Fruit fly (Drosophila melanogaster): ENCODE data around the gene CG17196.

The CG17196 gene

dm6 chr3R:25754844-25755429 lies 21.1 kb downstream of the CG17196 start (continued):
- TF ChIP-seq Nf-YC (tag; optimal IDR thresholded peaks at IDR 0.05) = no peak
- TF ChIP-seq Doc2 (GFP tag; IDR thresholded peaks at IDR 0.05) = no peak
- TF ChIP-seq Xrp1 (GFP tag; IDR thresholded peaks at IDR 0.05) = peak; percentile 57
- no peak for TF ChIP-seq pfk (GFP tag; optimal IDR thresholded peaks at IDR 0.05)
- TF ChIP-seq CG7372 (GFP tag; IDR thresholded peaks at IDR 0.05) = 0 out of 2 replicates have a peak, but pooled peaks have one; percentile 18
- peak; percentile 34 for TF ChIP-seq CG9727 (GFP tag; optimal IDR thresholded peaks at IDR 0.05)
- 0 out of 3 replicates have a peak, but pooled peaks have one; percentile 51 for TF ChIP-seq gce (GFP tag; IDR thresholded peaks at IDR 0.05)
- no peak for TF ChIP-seq maf-S (GFP tag; optimal IDR thresholded peaks at IDR 0.05)
- peak; percentile 26 for TF ChIP-seq dmrt99B (tag; optimal IDR thresholded peaks at IDR 0.05)
- 0 out of 2 replicates have a peak, but pooled peaks have one; percentile 7 for TF ChIP-seq ttk (GFP tag; IDR thresholded peaks at IDR 0.05)
- peak; percentile 56 for TF ChIP-seq Rfx (GFP tag; IDR thresholded peaks at IDR 0.05)
- TF ChIP-seq ase (GFP tag; IDR thresholded peaks at IDR 0.05) = no peak
- TF ChIP-seq Dp (GFP tag; optimal IDR thresholded peaks at IDR 0.05) = no peak
- TF ChIP-seq lab (GFP tag; optimal IDR thresholded peaks at IDR 0.05) = no peak
- TF ChIP-seq TFAM (GFP tag; optimal IDR thresholded peaks at IDR 0.05) = no peak
- no peak for TF ChIP-seq CG9437 (GFP tag; optimal IDR thresholded peaks at IDR 0.05)
- peak; percentile 38; the same call in 1 of the 2 replicates for TF ChIP-seq vvl (GFP tag; IDR thresholded peaks at IDR 0.05)
- no peak for TF ChIP-seq gem (tag; optimal IDR thresholded peaks at IDR 0.05)
- TF ChIP-seq grau (tag; optimal IDR thresholded peaks at IDR 0.05) = no peak
- TF ChIP-seq scrt (GFP tag; optimal IDR thresholded peaks at IDR 0.05) = no peak
- no peak for TF ChIP-seq tin (GFP tag; optimal IDR thresholded peaks at IDR 0.05)
- TF ChIP-seq CG31441 (GFP tag; IDR thresholded peaks at IDR 0.05) = peak; percentile 63
- TF ChIP-seq Ets97D (GFP tag; optimal IDR thresholded peaks at IDR 0.05) = no peak
- TF ChIP-seq Rx (GFP tag; IDR thresholded peaks at IDR 0.05) = no peak
- no peak for TF ChIP-seq Hmr (GFP tag; optimal IDR thresholded peaks at IDR 0.05)
- no peak for TF ChIP-seq da (GFP tag; optimal IDR thresholded peaks at IDR 0.05)
- TF ChIP-seq Hr51 (GFP tag; optimal IDR thresholded peaks at IDR 0.05) = peak in 1 of 2 experiments; percentile 27
- no peak for TF ChIP-seq CG43689 (GFP tag; IDR thresholded peaks at IDR 0.05)
- 0 out of 2 replicates have a peak, but pooled peaks have one; percentile 15 for TF ChIP-seq CG31224 (GFP tag; IDR thresholded peaks at IDR 0.05)
- TF ChIP-seq CG12659 (GFP tag; optimal IDR thresholded peaks at IDR 0.05) = no peak
- peak; percentile 25 for TF ChIP-seq Sox102F (GFP tag; optimal IDR thresholded peaks at IDR 0.05)
- TF ChIP-seq trem (tag; optimal IDR thresholded peaks at IDR 0.05) = no peak
- TF ChIP-seq CG10274 (GFP tag; optimal IDR thresholded peaks at IDR 0.05) = no peak
- no peak for TF ChIP-seq toy (GFP tag; IDR thresholded peaks at IDR 0.05)
- no peak for TF ChIP-seq HmgZ (tag; optimal IDR thresholded peaks at IDR 0.05)
- peak; percentile 51 for TF ChIP-seq Ets65A (GFP tag)
- no peak for TF ChIP-seq abd-A (tag; optimal IDR thresholded peaks at IDR 0.05)
- TF ChIP-seq CG1233 (GFP tag; optimal IDR thresholded peaks at IDR 0.05) = no peak
- no peak for TF ChIP-seq CG7745 (tag; optimal IDR thresholded peaks at IDR 0.05)
- no peak for TF ChIP-seq Fer3 (tag; optimal IDR thresholded peaks at IDR 0.05)
- no peak for TF ChIP-seq yki (optimal IDR thresholded peaks at IDR 0.05)
- no peak for TF ChIP-seq luna (GFP tag; optimal IDR thresholded peaks at IDR 0.05)
- 0 out of 2 replicates have a peak, but pooled peaks have one; percentile 7 for TF ChIP-seq CG17612 (GFP tag; IDR thresholded peaks at IDR 0.05)
- TF ChIP-seq Camta (GFP tag; optimal IDR thresholded peaks at IDR 0.05) = no peak
- no peak for TF ChIP-seq Dip2 (GFP tag; IDR thresholded peaks at IDR 0.05)
- no peak for TF ChIP-seq zf30C (GFP tag; optimal IDR thresholded peaks at IDR 0.05)
- TF ChIP-seq CG10565 (GFP tag; optimal IDR thresholded peaks at IDR 0.05) = no peak
- no peak for TF ChIP-seq lov (optimal IDR thresholded peaks at IDR 0.05)
- no peak for TF ChIP-seq lov (GFP tag; IDR thresholded peaks at IDR 0.05)
- no peak for TF ChIP-seq ERR (GFP tag; optimal IDR thresholded peaks at IDR 0.05)
- TF ChIP-seq exex (tag; optimal IDR thresholded peaks at IDR 0.05) = peak; percentile 30

Data from whole organism, embryonic.